Worm (Caenorhabditis elegans): ENCODE data around the gene F45G2.7.

- TF ChIP-seq ref-1 (GFP tag; conservative IDR thresholded peaks at IDR 0.05), result no peak
- no peak for TF ChIP-seq flt-1 (GFP tag; IDR thresholded peaks at IDR 0.05)
- TF ChIP-seq klf-2 (GFP tag; conservative IDR thresholded peaks at IDR 0.05), result no peak
Observed at ce11 chrIII:13484024-13484423, 49.7 kb upstream of the F45G2.7 start, which contains the start of gene acc-4.
